Worm (Caenorhabditis elegans): ENCODE data around the gene hil-1.

hil-1 gene

DNA sequence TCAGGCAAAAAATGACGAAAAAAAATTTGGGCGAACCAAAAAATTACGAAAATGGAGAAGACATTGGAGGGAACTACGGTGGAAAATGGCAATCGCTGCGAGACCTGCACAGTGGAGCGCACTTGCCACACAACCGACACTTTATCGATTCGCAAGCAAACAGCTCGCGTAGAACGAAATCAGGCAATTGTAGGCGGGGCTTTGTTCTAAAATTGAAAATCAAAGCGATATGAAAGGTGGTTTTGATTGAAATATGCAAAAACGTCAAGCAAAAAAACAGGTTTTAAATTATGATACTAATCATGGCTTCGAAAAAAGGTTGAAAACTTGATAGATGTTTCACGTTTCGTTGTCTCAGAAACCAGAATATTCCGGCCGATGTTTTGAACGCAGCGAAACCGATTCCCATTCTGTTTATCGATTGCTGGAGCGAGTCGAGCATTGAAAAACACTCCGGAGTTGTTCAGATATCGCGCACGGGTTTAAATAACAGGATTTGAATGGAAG, 52.7 kb downstream of the hil-1 start, which contains the start of the genes fib-1 and mut-15 (continued):
- TF ChIP-seq pha-4 (GFP tag; IDR thresholded peaks at IDR 0.05) (peak; percentile 63; the same call in 1 of the 2 replicates), pha-4 (tag; optimal IDR thresholded peaks at IDR 0.05) (peak; percentile 27), hlh-30 (tag; optimal IDR thresholded peaks at IDR 0.05; ENCODE audit: insufficient read depth) (peak; percentile 77), tag-97 (GFP tag; IDR thresholded peaks at IDR 0.05) (no peak), nhr-111 (GFP tag; optimal IDR thresholded peaks at IDR 0.05) (no peak), dmd-8 (GFP tag; IDR thresholded peaks at IDR 0.05) (no peak), aha-1 (tag) (peak; percentile 24), fkh-10 (GFP tag; optimal IDR thresholded peaks at IDR 0.05) (peak; percentile 86), F10B5.3 (tag; optimal IDR thresholded peaks at IDR 0.05) (no peak), ceh-44 (GFP tag; IDR thresholded peaks at IDR 0.05) (peak; percentile 75), unc-62 (GFP tag; optimal IDR thresholded peaks at IDR 0.05 in 1 of 2) (peak in 1 of 2 experiments; percentile 99), unc-62 (tag; optimal IDR thresholded peaks at IDR 0.05) (no peak), aly-2 (tag; optimal IDR thresholded peaks at IDR 0.05) (no peak), F37D6.2 (tag; optimal IDR thresholded peaks at IDR 0.05) (peak; percentile 67), unc-39 (tag; optimal IDR thresholded peaks at IDR 0.05) (no peak), nhr-25 (tag; optimal IDR thresholded peaks at IDR 0.05; ENCODE audit: borderline replicate concordance, insufficient read depth) (peak; percentile 73), vab-7 (GFP tag; IDR thresholded peaks at IDR 0.05) (peak; percentile 60; the same call in 1 of the 2 replicates), daf-16 (GFP tag; optimal IDR thresholded peaks at IDR 0.05) (peak in 1 of 2 experiments; percentile 42), daf-16 (tag; optimal IDR thresholded peaks at IDR 0.05) (peak; percentile 54), ceh-28 (tag; optimal IDR thresholded peaks at IDR 0.05) (peak; percentile 71), nhr-77 (tag; optimal IDR thresholded peaks at IDR 0.05) (peak; percentile 94), daf-19 (GFP tag; conservative IDR thresholded peaks at IDR 0.05) (peak; percentile 58; the same call in 1 of the 2 replicates), snpc-4 (tag; optimal IDR thresholded peaks at IDR 0.05) (no peak), hif-1 (tag; optimal IDR thresholded peaks at IDR 0.05) (peak in 1 of 2 experiments; percentile 91), F26F4.8 (GFP tag; conservative IDR thresholded peaks at IDR 0.05) (no peak), lin-1 (GFP tag; IDR thresholded peaks at IDR 0.05) (no peak), daf-8 (GFP tag; IDR thresholded peaks at IDR 0.05) (no peak), jun-1 (tag; optimal IDR thresholded peaks at IDR 0.05) (peak; percentile 77), Y5F2A.4 (GFP tag; optimal IDR thresholded peaks at IDR 0.05) (no peak), F44E2.7 (GFP tag; IDR thresholded peaks at IDR 0.05) (no peak), attf-4 (tag; optimal IDR thresholded peaks at IDR 0.05) (no peak), spr-3 (GFP tag; optimal IDR thresholded peaks at IDR 0.05) (peak; percentile 8), rbr-2 (tag; optimal IDR thresholded peaks at IDR 0.05) (peak; percentile 92), zfp-2 (tag; optimal IDR thresholded peaks at IDR 0.05) (peak; percentile 69), snpc-1.2 (GFP tag; IDR thresholded peaks at IDR 0.05) (no peak), nhr-48 (tag; optimal IDR thresholded peaks at IDR 0.05) (peak; percentile 44), D1046.2 (GFP tag; IDR thresholded peaks at IDR 0.05) (no peak), mxl-2 (GFP tag; conservative IDR thresholded peaks at IDR 0.05) (no peak), dmd-6 (GFP tag; IDR thresholded peaks at IDR 0.05) (peak; percentile 80), lin-38 (GFP tag; IDR thresholded peaks at IDR 0.05) (peak; percentile 99), Y75B8A.6 (GFP tag; IDR thresholded peaks at IDR 0.05) (no peak), ztf-7 (tag; optimal IDR thresholded peaks at IDR 0.05) (no peak), dve-1 (tag; optimal IDR thresholded peaks at IDR 0.05; ENCODE audit: insufficient read depth) (peak; percentile 89), lin-15B (tag; optimal IDR thresholded peaks at IDR 0.05) (peak; percentile 76), lsy-2 (tag; optimal IDR thresholded peaks at IDR 0.05) (peak; percentile 89 to 97), php-3 (GFP tag; IDR thresholded peaks at IDR 0.05) (0 out of 2 replicates have a peak, but pooled peaks have one; percentile 19), ama-1 (optimal IDR thresholded peaks at IDR 0.05) (no peak), ZK337.2 (GFP tag; IDR thresholded peaks at IDR 0.05) (no peak), tra-1 (GFP tag; IDR thresholded peaks at IDR 0.05) (peak; percentile 67), hmg-1.1 (GFP tag; IDR thresholded peaks at IDR 0.05) (peak; percentile 86), Y48G9A.11 (GFP tag; IDR thresholded peaks at IDR 0.05) (peak; percentile 87)

All from whole organism, L4 larva.